Fruit fly (Drosophila melanogaster) whole organism, embryonic: Measurements from ENCODE around the gene Best2.

Experiments used
- Ada2b ChIP-seq: fragments of 200-800 bp; sonication (Bioruptor generic); IDR thresholded peaks from 2 replicates; pipeline ENCODE4 v1.3.6; 2022; ENCODE audit warnings: missing biosample characterization, missing genetic modification characterization
- Bdp1 ChIP-seq: fragments of 200-800 bp; sonication (Bioruptor generic); optimal IDR thresholded peaks from 3 replicates; lab custom pipeline; 2016; ENCODE audit warnings: missing biosample characterization, missing genetic modification characterization
- Blimp-1 ChIP-seq: fragments of 200-800 bp; sonication (Bioruptor generic); optimal IDR thresholded peaks from 3 replicates; lab custom pipeline; 2018; ENCODE audit warnings: missing biosample characterization, missing genetic modification characterization, mild to moderate bottlenecking, moderate library complexity, missing genetic modification reagents
- BtbVII ChIP-seq: fragments of 200-800 bp; sonication (Bioruptor generic); optimal IDR thresholded peaks from 3 replicates; lab custom pipeline; 2017; ENCODE audit warnings: missing biosample characterization, mild to moderate bottlenecking, missing genetic modification characterization
- CG10959 ChIP-seq: fragments of 200-800 bp; sonication (Bioruptor generic); IDR thresholded peaks from 2 replicates; pipeline ENCODE4 v1.3.6; 2022; ENCODE audit warnings: missing biosample characterization, missing genetic modification characterization
- CG12104 ChIP-seq: fragments of 200-800 bp; sonication (Bioruptor generic); optimal IDR thresholded peaks from 3 replicates; lab custom pipeline; 2016; ENCODE audit warnings: missing biosample characterization, missing genetic modification characterization
- CG12236 ChIP-seq: fragments of 200-800 bp; sonication (Bioruptor generic); optimal IDR thresholded peaks from 2 replicates; lab custom pipeline; 2016; ENCODE audit warnings: missing biosample characterization, missing genetic modification characterization
- CG12299 ChIP-seq: fragments of 200-800 bp; sonication (Bioruptor generic); optimal IDR thresholded peaks from 2 replicates; lab custom pipeline; 2018; ENCODE audit warnings: missing biosample characterization, mild to moderate bottlenecking, missing genetic modification characterization
- CG12391 ChIP-seq: fragments of 200-800 bp; sonication (Bioruptor generic); optimal IDR thresholded peaks from 3 replicates; lab custom pipeline; 2018; ENCODE audit warnings: missing biosample characterization, mild to moderate bottlenecking, missing genetic modification characterization, moderate library complexity
- CG15011 ChIP-seq: fragments of 200-800 bp; sonication (Bioruptor generic); optimal IDR thresholded peaks from 3 replicates; lab custom pipeline; 2018; ENCODE audit warnings: missing biosample characterization, mild to moderate bottlenecking, missing genetic modification characterization
- CG15479 ChIP-seq: fragments of 200-800 bp; sonication (Bioruptor generic); optimal IDR thresholded peaks from 3 replicates; lab custom pipeline; 2019; ENCODE audit warnings: missing biosample characterization, mild to moderate bottlenecking, missing genetic modification characterization, moderate library complexity
- CG17186 ChIP-seq: fragments of 200-800 bp; sonication (Bioruptor generic); optimal IDR thresholded peaks from 3 replicates; lab custom pipeline; 2017; ENCODE audit warnings: missing biosample characterization, missing genetic modification reagents, missing genetic modification characterization
- CG2199 ChIP-seq: fragments of 200-800 bp; sonication (Bioruptor generic); IDR thresholded peaks from 3 replicates; pipeline ENCODE4 v1.3.6; 2022; ENCODE audit warnings: missing biosample characterization, missing genetic modification characterization
- CG2202 ChIP-seq: fragments of 200-800 bp; sonication (Bioruptor generic); optimal IDR thresholded peaks from 2 replicates; lab custom pipeline; 2018; ENCODE audit warnings: missing biosample characterization, mild to moderate bottlenecking, missing genetic modification characterization
- CG3065 ChIP-seq: fragments of 200-800 bp; sonication (Bioruptor generic); optimal IDR thresholded peaks from 2 replicates; lab custom pipeline; 2016; ENCODE audit warnings: missing biosample characterization, missing genetic modification characterization
- CG34422 ChIP-seq: fragments of 200-800 bp; sonication (Bioruptor generic); IDR thresholded peaks from 3 replicates; pipeline ENCODE4 v1.3.6; 2022; ENCODE audit warnings: missing biosample characterization, missing genetic modification characterization
- CG4707 ChIP-seq: fragments of 200-800 bp; sonication (Bioruptor generic); optimal IDR thresholded peaks from 2 replicates; lab custom pipeline; 2018; ENCODE audit warnings: missing biosample characterization, mild to moderate bottlenecking, missing genetic modification characterization, moderate library complexity
- CG6175 ChIP-seq: fragments of 200-800 bp; sonication (Bioruptor generic); IDR thresholded peaks from 3 replicates; pipeline ENCODE4 v1.3.6; 2022; ENCODE audit warnings: missing biosample characterization, missing genetic modification characterization
- CG6765 ChIP-seq: fragments of 200-800 bp; sonication (Bioruptor generic); optimal IDR thresholded peaks from 3 replicates; lab custom pipeline; 2017; ENCODE audit warnings: missing biosample characterization, mild to moderate bottlenecking, missing genetic modification characterization
- CG7987 ChIP-seq: fragments of 200-800 bp; sonication (Bioruptor generic); optimal IDR thresholded peaks from 2 replicates; lab custom pipeline; 2018; ENCODE audit warnings: missing biosample characterization, mild to moderate bottlenecking, missing genetic modification characterization, moderate library complexity
- CG8359 ChIP-seq: fragments of 200-800 bp; sonication (Bioruptor generic); optimal IDR thresholded peaks from 2 replicates; lab custom pipeline; 2017; ENCODE audit warnings: missing biosample characterization, mild to moderate bottlenecking, missing genetic modification characterization, borderline replicate concordance
- CG8765 ChIP-seq: fragments of 200-800 bp; sonication (Bioruptor generic); IDR thresholded peaks from 2 replicates; pipeline ENCODE4 v1.3.6; 2022; ENCODE audit warnings: missing biosample characterization, missing genetic modification characterization
- CG9817 ChIP-seq: fragments of 200-800 bp; sonication (Bioruptor generic); optimal IDR thresholded peaks from 2 replicates; lab custom pipeline; 2018; ENCODE audit warnings: missing biosample characterization, mild to moderate bottlenecking, missing genetic modification characterization, moderate library complexity
- CrebB ChIP-seq: fragments of 200-800 bp; sonication (Bioruptor generic); optimal IDR thresholded peaks from 3 replicates; lab custom pipeline; 2018; ENCODE audit warnings: missing biosample characterization, mild to moderate bottlenecking, missing genetic modification characterization
- Dip2 ChIP-seq: fragments of 200-800 bp; sonication (Bioruptor generic); IDR thresholded peaks from 2 replicates; pipeline ENCODE4 v1.3.6; 2022; ENCODE audit warnings: missing biosample characterization, missing genetic modification characterization
- Fer3 ChIP-seq: fragments of 200-800 bp; sonication (Bioruptor generic); optimal IDR thresholded peaks from 2 replicates; lab custom pipeline; 2018; ENCODE audit warnings: missing biosample characterization, mild to moderate bottlenecking, missing genetic modification characterization, moderate library complexity
- Med ChIP-seq: fragments of 200-800 bp; sonication (Bioruptor generic); peaks from one replicate; lab custom pipeline; 2016; ENCODE audit warnings: missing biosample characterization, missing genetic modification characterization, mild to moderate bottlenecking, inconsistent platforms, moderate library complexity
- NC2β ChIP-seq: fragments of 200-800 bp; sonication (Bioruptor generic); optimal IDR thresholded peaks from 2 replicates; lab custom pipeline; 2016; ENCODE audit warnings: missing biosample characterization, missing genetic modification characterization
- Poxn ChIP-seq: fragments of 200-800 bp; sonication (Bioruptor generic); IDR thresholded peaks from 2 replicates; pipeline ENCODE4 v1.3.6; 2022; ENCODE audit warnings: missing biosample characterization, missing genetic modification characterization
- Stat92E ChIP-seq, 3 experiments: fragments of >200 bp in 2 of 3; fragments of 200-800 bp in 1 of 3; sonication (Bioruptor generic) in 1 of 3; optimal IDR thresholded peaks; 2 replicates each; lab custom pipeline; 2017 to 2019; ENCODE audit warnings: missing biosample characterization in 3 of 3, missing genetic modification characterization in 3 of 3, mild to moderate bottlenecking in 1 of 3, moderate library complexity in 1 of 3
- Trl ChIP-seq, 3 experiments: fragments of >200 bp in 2 of 3; fragments of 200-800 bp in 1 of 3; sonication (Bioruptor generic) in 1 of 3; optimal IDR thresholded peaks; 2 replicates in 1 of 3; 3 replicates in 2 of 3; lab custom pipeline; 2016 to 2017; ENCODE audit warnings: missing biosample characterization in 1 of 3, missing genetic modification characterization in 1 of 3
- Usf ChIP-seq: fragments of 200-800 bp; sonication (Bioruptor generic); optimal IDR thresholded peaks from 2 replicates; lab custom pipeline; 2017; ENCODE audit warnings: missing genotype, missing biosample characterization, missing genetic modification characterization
- chif ChIP-seq, 2 experiments: fragments of 200-800 bp; sonication (Bioruptor generic); optimal IDR thresholded peaks; 3 replicates each; lab custom pipeline; 2016; ENCODE audit warnings: missing biosample characterization in 2 of 2, missing genetic modification characterization in 2 of 2
- ci ChIP-seq: fragments of 200-800 bp; sonication (Bioruptor generic); IDR thresholded peaks from 3 replicates; pipeline ENCODE4 v1.3.6; 2022; ENCODE audit warnings: missing biosample characterization, missing genetic modification characterization
- cwo ChIP-seq: fragments of 200-800 bp; sonication (Bioruptor generic); optimal IDR thresholded peaks from 3 replicates; lab custom pipeline; 2017; ENCODE audit warnings: missing biosample characterization, missing genetic modification characterization, mild to moderate bottlenecking, moderate library complexity, missing genetic modification reagents
- disco-r ChIP-seq: fragments of 200-800 bp; sonication (Bioruptor generic); optimal IDR thresholded peaks from 2 replicates; lab custom pipeline; 2016; ENCODE audit warnings: missing biosample characterization, missing genetic modification characterization
- dm ChIP-seq: fragments of 200-800 bp; sonication (Bioruptor generic); optimal IDR thresholded peaks from 3 replicates; lab custom pipeline; 2016; ENCODE audit warnings: missing biosample characterization, missing genetic modification characterization
- gce ChIP-seq: fragments of 200-800 bp; sonication (Bioruptor generic); IDR thresholded peaks from 3 replicates; pipeline ENCODE4 v1.3.6; 2022; ENCODE audit warnings: missing biosample characterization, missing genetic modification characterization
- gsb ChIP-seq: fragments of 200-800 bp; sonication (Bioruptor generic); IDR thresholded peaks from 2 replicates; pipeline ENCODE4 v1.3.6; 2022; ENCODE audit warnings: missing biosample characterization, missing genetic modification characterization
- klu ChIP-seq: fragments of 200-800 bp; sonication (Bioruptor generic); IDR thresholded peaks from 2 replicates; pipeline ENCODE4 v1.3.6; 2022; ENCODE audit warnings: missing biosample characterization, missing genetic modification characterization
- kni ChIP-seq: fragments of 200-800 bp; sonication (Bioruptor generic); optimal IDR thresholded peaks from 3 replicates; lab custom pipeline; 2017; ENCODE audit warnings: mild to moderate bottlenecking, missing biosample characterization, missing genetic modification reagents, missing genetic modification characterization
- pho ChIP-seq: fragments of 200-800 bp; sonication (Bioruptor generic); optimal IDR thresholded peaks from 2 replicates; lab custom pipeline; 2016; ENCODE audit warnings: missing biosample characterization, missing genetic modification characterization
- psq ChIP-seq: fragments of 200-800 bp; sonication (Bioruptor generic); optimal IDR thresholded peaks from 2 replicates; lab custom pipeline; 2017; ENCODE audit warnings: missing biosample characterization, missing genetic modification characterization
- sim ChIP-seq: fragments of 200-800 bp; sonication (Bioruptor generic); IDR thresholded peaks from 2 replicates; pipeline ENCODE4 v1.3.6; 2022; ENCODE audit warnings: missing biosample characterization, missing genetic modification characterization
- sug ChIP-seq: fragments of 200-800 bp; optimal IDR thresholded peaks from 2 replicates; lab custom pipeline; 2019; ENCODE audit warnings: missing biosample characterization, mild to moderate bottlenecking, missing genetic modification characterization, moderate library complexity
- tll ChIP-seq, 2 experiments: fragments of 200-800 bp in 1 of 2; fragments of >200 bp in 1 of 2; sonication (Bioruptor generic) in 1 of 2; optimal IDR thresholded peaks; 2 replicates each; lab custom pipeline; 2017 to 2019; ENCODE audit warnings: missing biosample characterization in 2 of 2, missing genetic modification characterization in 2 of 2, mild to moderate bottlenecking in 1 of 2, moderate library complexity in 1 of 2
- trh ChIP-seq: fragments of 200-800 bp; sonication (Bioruptor generic); optimal IDR thresholded peaks from 2 replicates; lab custom pipeline; 2016; ENCODE audit warnings: missing biosample characterization, missing genetic modification characterization
- wdn ChIP-seq: fragments of 200-800 bp; sonication (Bioruptor generic); IDR thresholded peaks from 2 replicates; pipeline ENCODE4 v1.3.6; 2022; ENCODE audit warnings: missing biosample characterization, missing genetic modification characterization

Best2 gene

dm6 chr3L:6215976-6216786, 40.3 kb downstream of the Best2 start:
- TF ChIP-seq CG6175 (GFP tag; lab: Robert Waterston, UW) (peak; percentile 56; the same call in 2 of the 3 replicates), chif (GFP tag; optimal IDR thresholded peaks at IDR 0.05; lab: Kevin White, UChicago) (peak in 1 of 2 experiments; percentile 23), CG2202 (peak; percentile 18), Usf (GFP tag; lab: Kevin White, UChicago) (no peak), tll (GFP tag; optimal IDR thresholded peaks at IDR 0.05; lab: Kevin White, UChicago) (no peak), Fer3 (peak; percentile 49), CG12299 (tag; lab: Kevin White, UChicago) (peak; percentile 65), Dip2 (GFP tag; lab: Robert Waterston, UW) (no peak), klu (GFP tag; lab: Robert Waterston, UW) (no peak), CG3065 (GFP tag; lab: Kevin White, UChicago) (no peak), CG12104 (GFP tag; lab: Kevin White, UChicago) (peak; percentile 25), trh (GFP tag; lab: Kevin White, UChicago) (no peak), CG8359 (GFP tag; lab: Kevin White, UChicago) (peak; percentile 54), CG8765 (GFP tag; lab: Robert Waterston, UW) (no peak), sug (no peak), Ada2b (GFP tag; lab: Robert Waterston, UW) (no peak), CG2199 (GFP tag; lab: Robert Waterston, UW) (peak; percentile 49; the same call in 1 of the 3 replicates), wdn (no peak), Trl (optimal IDR thresholded peaks at IDR 0.05; lab: Kevin White, UChicago) (no peak), Trl (GFP tag; optimal IDR thresholded peaks at IDR 0.05; lab: Kevin White, UChicago) (peak; percentile 16), gsb (GFP tag; lab: Robert Waterston, UW) (no peak), psq (GFP tag; lab: Kevin White, UChicago) (no peak), kni (GFP tag; lab: Kevin White, UChicago) (peak; percentile 90), Stat92E (GFP tag; optimal IDR thresholded peaks at IDR 0.05; lab: Kevin White, UChicago) (peak in 1 of 3 experiments; percentile 54), disco-r (GFP tag; lab: Kevin White, UChicago) (no peak), CrebB (tag; lab: Kevin White, UChicago) (peak; percentile 67), CG12236 (GFP tag; lab: Kevin White, UChicago) (no peak), CG12391 (peak; percentile 14), cwo (GFP tag; lab: Kevin White, UChicago) (no peak), dm (GFP tag; lab: Kevin White, UChicago) (peak; percentile 0), sim (no peak), Blimp-1 (no peak), Med (peak; percentile 85), CG7987 (peak; percentile 81), Bdp1 (no peak), CG34422 (GFP tag; lab: Robert Waterston, UW) (peak; percentile 49; the same call in 1 of the 3 replicates), CG10959 (GFP tag; lab: Robert Waterston, UW) (no peak), CG15479 (GFP tag; lab: Kevin White, UChicago) (peak; percentile 66), BtbVII (GFP tag; lab: Kevin White, UChicago) (peak; percentile 76), gce (no peak), pho (GFP tag; lab: Kevin White, UChicago) (no peak), ci (GFP tag; lab: Robert Waterston, UW) (0 out of 3 replicates have a peak, but pooled peaks have one; percentile 55), NC2β (GFP tag; lab: Kevin White, UChicago) (no peak), CG6765 (GFP tag; lab: Kevin White, UChicago) (peak; percentile 53), CG17186 (GFP tag; lab: Kevin White, UChicago) (peak; percentile 4), CG15011 (GFP tag; lab: Kevin White, UChicago) (peak; percentile 62), Poxn (GFP tag; lab: Robert Waterston, UW) (no peak), CG4707 (GFP tag; lab: Kevin White, UChicago) (peak; percentile 40), CG9817 (tag; lab: Kevin White, UChicago) (peak; percentile 10)
